Worm (Caenorhabditis elegans) whole organism, late embryonic: ENCODE results near the gene str-207.

Source experiments
- C08G9.2 ChIP-seq: sonication (generic microtip); optimal IDR thresholded peaks from 2 replicates; lab custom pipeline; 2016; ENCODE audit warnings: mild to moderate bottlenecking, missing genetic modification characterization, moderate library complexity, missing compliant biosample characterization
- Y22D7AL.16 ChIP-seq: sonication (generic microtip); optimal IDR thresholded peaks from 2 replicates; lab custom pipeline; 2016; ENCODE audit warnings: missing genetic modification characterization, missing compliant biosample characterization
- ama-1 ChIP-seq: fragments of 150-350 bp; optimal IDR thresholded peaks from 2 replicates; lab custom pipeline; 2014
- ceh-45 ChIP-seq: fragments of 200-800 bp; sonication (Bioruptor generic); IDR thresholded peaks from 2 replicates; pipeline ENCODE4 v1.3.6; 2022; ENCODE audit warnings: missing genetic modification reagents, missing genetic modification characterization, missing compliant biosample characterization
- ets-4 ChIP-seq: sonication (generic microtip); optimal IDR thresholded peaks from 2 replicates; lab custom pipeline; 2016; ENCODE audit warnings: missing genetic modification characterization, missing compliant biosample characterization
- hlh-15 ChIP-seq: sonication (generic microtip); optimal IDR thresholded peaks from 2 replicates; lab custom pipeline; 2016; ENCODE audit warnings: missing genetic modification characterization, missing compliant biosample characterization
- hlh-8 ChIP-seq: sonication (generic microtip); optimal IDR thresholded peaks from 2 replicates; lab custom pipeline; 2016; ENCODE audit warnings: missing genotype, missing genetic modification characterization, missing compliant biosample characterization
- pag-3 ChIP-seq: sonication (generic microtip); optimal IDR thresholded peaks from 2 replicates; lab custom pipeline; 2016; ENCODE audit warnings: missing compliant biosample characterization, missing genetic modification characterization, borderline replicate concordance
- pha-4 ChIP-seq: fragments of 150-350 bp; optimal IDR thresholded peaks from 2 replicates; lab custom pipeline; 2018; ENCODE audit warnings: missing biosample characterization, missing genetic modification reagents, missing genetic modification characterization
- pqm-1 ChIP-seq: sonication (generic microtip); optimal IDR thresholded peaks from 2 replicates; lab custom pipeline; 2016; ENCODE audit warnings: missing genetic modification characterization, missing compliant biosample characterization
- unc-42 ChIP-seq: sonication (generic microtip); optimal IDR thresholded peaks from 2 replicates; lab custom pipeline; 2016; ENCODE audit warnings: missing genotype, missing genetic modification characterization, missing compliant biosample characterization
- unc-55 ChIP-seq: sonication (generic microtip); optimal IDR thresholded peaks from 2 replicates; lab custom pipeline; 2017; ENCODE audit warnings: missing biosample characterization, missing genetic modification reagents, missing genetic modification characterization
- zip-5 ChIP-seq: sonication (generic microtip); optimal IDR thresholded peaks from 2 replicates; lab custom pipeline; 2016; ENCODE audit warnings: missing genetic modification characterization, missing compliant biosample characterization

DNA sequence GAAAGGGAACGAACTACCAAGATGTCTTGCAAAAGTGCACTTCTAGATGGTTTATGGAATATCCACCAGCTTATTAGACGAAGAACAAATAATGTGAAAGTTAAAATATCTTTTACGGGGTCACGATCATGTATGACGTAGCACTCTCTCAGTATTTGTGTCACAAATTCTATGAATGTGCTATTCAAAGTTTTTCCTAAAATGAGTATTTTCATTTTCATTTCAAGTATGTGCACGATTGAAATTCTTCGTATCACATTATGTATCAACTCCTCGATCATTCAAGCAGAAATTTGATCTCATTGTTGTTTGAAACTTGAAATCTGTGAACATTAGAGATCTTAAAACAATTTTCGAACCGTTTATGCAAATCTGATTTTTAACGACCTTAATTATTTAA lies 26.0 kb downstream of the str-207 start:
- no peak for TF ChIP-seq unc-55 (GFP tag; lab: Kevin White, UChicago)
- no peak for TF ChIP-seq ceh-45 (GFP tag; lab: Robert Waterston, UW)
- TF ChIP-seq ama-1 (lab: Kevin White, UChicago) = no peak
- TF ChIP-seq C08G9.2 (tag; lab: Kevin White, UChicago) = no peak
- TF ChIP-seq ets-4 = no peak
- TF ChIP-seq hlh-15 (tag; lab: Kevin White, UChicago) = no peak
- TF ChIP-seq pqm-1 (tag; lab: Kevin White, UChicago) = no peak
- no peak for TF ChIP-seq hlh-8 (tag; lab: Kevin White, UChicago)
- no peak for TF ChIP-seq pha-4 (tag; lab: Kevin White, UChicago)
- no peak for TF ChIP-seq zip-5 (tag; lab: Kevin White, UChicago)
- no peak for TF ChIP-seq pag-3 (tag; lab: Kevin White, UChicago)
- no peak for TF ChIP-seq Y22D7AL.16 (tag; lab: Kevin White, UChicago)
- no peak for TF ChIP-seq unc-42 (tag; lab: Kevin White, UChicago)
